Fruit fly (Drosophila melanogaster): Measurements from ENCODE around the gene Cyp4c3.
A peak's percentile ranks its signal among the peaks of the same experiment; 100 is the strongest.

The Cyp4c3 gene

DNA sequence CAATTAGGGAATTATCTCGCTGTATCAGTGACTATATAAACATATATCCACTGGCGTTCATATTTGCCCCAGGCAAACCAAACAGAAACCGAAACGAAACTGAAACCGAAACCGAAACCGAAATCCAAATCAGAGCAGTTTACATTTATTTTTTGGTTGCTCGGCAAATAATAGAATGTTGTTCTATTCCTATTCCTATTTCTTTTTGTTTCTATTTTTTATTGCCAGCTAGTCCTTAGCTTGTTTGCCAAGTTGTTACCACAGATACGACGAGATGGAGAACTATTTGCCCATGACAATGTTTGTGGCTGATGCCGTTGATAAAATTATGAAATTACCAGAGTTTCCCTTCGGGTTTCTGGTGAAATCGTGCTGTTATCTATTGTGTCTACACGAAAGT is 25.0 kb downstream of the Cyp4c3 start (continued):
- TF ChIP-seq sima (GFP tag; optimal IDR thresholded peaks at IDR 0.05): no peak
- peak; percentile 35 for TF ChIP-seq Med (GFP tag)
- peak; percentile 31 for TF ChIP-seq sqz (GFP tag; optimal IDR thresholded peaks at IDR 0.05)
- TF ChIP-seq Nf-YC (tag; optimal IDR thresholded peaks at IDR 0.05): no peak
- no peak for TF ChIP-seq Tbp (GFP tag; optimal IDR thresholded peaks at IDR 0.05)
- no peak for TF ChIP-seq oc (tag; optimal IDR thresholded peaks at IDR 0.05)
- no peak for TF ChIP-seq tna (GFP tag; IDR thresholded peaks at IDR 0.05; ENCODE audit: partially characterized antibody)
- TF ChIP-seq Dref (GFP tag; IDR thresholded peaks at IDR 0.05): no peak
- no peak for TF ChIP-seq Ssrp (tag; optimal IDR thresholded peaks at IDR 0.05)
- no peak for TF ChIP-seq her (GFP tag; optimal IDR thresholded peaks at IDR 0.05)
- TF ChIP-seq CG7745 (tag; optimal IDR thresholded peaks at IDR 0.05): peak; percentile 53
- no peak for TF ChIP-seq Aef1 (GFP tag; IDR thresholded peaks at IDR 0.05)
- TF ChIP-seq sr (GFP tag; IDR thresholded peaks at IDR 0.05): no peak
- no peak for TF ChIP-seq CG14860 (GFP tag; IDR thresholded peaks at IDR 0.05; ENCODE audit: partially characterized antibody)
- TF ChIP-seq mirr (GFP tag; optimal IDR thresholded peaks at IDR 0.05): no peak
- no peak for TF ChIP-seq hbn (GFP tag; IDR thresholded peaks at IDR 0.05; ENCODE audit: partially characterized antibody)
- TF ChIP-seq luna (GFP tag; optimal IDR thresholded peaks at IDR 0.05): no peak
- TF ChIP-seq danr (GFP tag; IDR thresholded peaks at IDR 0.05): no peak
- no peak for TF ChIP-seq CG9797 (GFP tag; optimal IDR thresholded peaks at IDR 0.05)
- TF ChIP-seq tgo (GFP tag; IDR thresholded peaks at IDR 0.05): no peak
- TF ChIP-seq CG32767 (GFP tag; IDR thresholded peaks at IDR 0.05): no peak
- no peak for TF ChIP-seq CG6854 (GFP tag; optimal IDR thresholded peaks at IDR 0.05)
- TF ChIP-seq ro (GFP tag; IDR thresholded peaks at IDR 0.05): no peak
- no peak for TF ChIP-seq CG7963 (GFP tag; IDR thresholded peaks at IDR 0.05; ENCODE audit: partially characterized antibody)
- no peak for TF ChIP-seq CG8765 (GFP tag; IDR thresholded peaks at IDR 0.05)
- no peak for TF ChIP-seq HLH3B (GFP tag; IDR thresholded peaks at IDR 0.05)
- TF ChIP-seq CG7987 (GFP tag; optimal IDR thresholded peaks at IDR 0.05): no peak
- no peak for TF ChIP-seq ERR (GFP tag; optimal IDR thresholded peaks at IDR 0.05)
- TF ChIP-seq CG2678 (tag; optimal IDR thresholded peaks at IDR 0.05): peak; percentile 50
- no peak for TF ChIP-seq CTCF (GFP tag; optimal IDR thresholded peaks at IDR 0.05)
- no peak for TF ChIP-seq CG8388 (GFP tag; optimal IDR thresholded peaks at IDR 0.05)
- no peak for TF ChIP-seq eyg (GFP tag; optimal IDR thresholded peaks at IDR 0.05)
- no peak for TF ChIP-seq sisA (GFP tag; IDR thresholded peaks at IDR 0.05)
- no peak for TF ChIP-seq D (optimal IDR thresholded peaks at IDR 0.05)
- TF ChIP-seq D (GFP tag; optimal IDR thresholded peaks at IDR 0.05): no peak
- TF ChIP-seq CG4617 (GFP tag; optimal IDR thresholded peaks at IDR 0.05; ENCODE audit: borderline replicate concordance): no peak
- TF ChIP-seq CG1529 (GFP tag; optimal IDR thresholded peaks at IDR 0.05): peak; percentile 31
- no peak for TF ChIP-seq CG7786 (GFP tag; optimal IDR thresholded peaks at IDR 0.05)
- no peak for TF ChIP-seq CG9215 (GFP tag; IDR thresholded peaks at IDR 0.05)
- no peak for TF ChIP-seq pum (GFP tag; optimal IDR thresholded peaks at IDR 0.05)
- TF ChIP-seq sd (tag; optimal IDR thresholded peaks at IDR 0.05): no peak
- no peak for TF ChIP-seq knrl (GFP tag; IDR thresholded peaks at IDR 0.05; ENCODE audit: partially characterized antibody)
- no peak for TF ChIP-seq CG30403 (GFP tag; optimal IDR thresholded peaks at IDR 0.05)
- peak; percentile 45 for TF ChIP-seq CG6813 (GFP tag; optimal IDR thresholded peaks at IDR 0.05)
- peak; percentile 3 for TF ChIP-seq CG15011 (GFP tag; optimal IDR thresholded peaks at IDR 0.05)
- TF ChIP-seq Taf1 (GFP tag; IDR thresholded peaks at IDR 0.05): no peak
- TF ChIP-seq Ptx1 (GFP tag; IDR thresholded peaks at IDR 0.05): no peak
- no peak for TF ChIP-seq CG8478 (optimal IDR thresholded peaks at IDR 0.05)
- TF ChIP-seq corto (GFP tag; optimal IDR thresholded peaks at IDR 0.05): no peak
- TF ChIP-seq HLH54F (GFP tag; optimal IDR thresholded peaks at IDR 0.05): no peak
- no peak for TF ChIP-seq bowl (GFP tag; IDR thresholded peaks at IDR 0.05)
- TF ChIP-seq Drgx (GFP tag; IDR thresholded peaks at IDR 0.05): no peak
- TF ChIP-seq CG33557 (GFP tag; optimal IDR thresholded peaks at IDR 0.05): peak; percentile 45
- peak; percentile 3 for TF ChIP-seq CG11723 (GFP tag; optimal IDR thresholded peaks at IDR 0.05)
